Fruit fly (Drosophila melanogaster): ENCODE measurements around the gene Tace.

Gene Tace

dm6 chr3R:30021559-30022451 is 21.5 kb downstream of the Tace start, which contains the start of gene Mgat2:
TSS of gene Mgat2 (minus strand) at chr3R:30022221.
- no peak for TF ChIP-seq Myc (optimal IDR thresholded peaks at IDR 0.05)
- TF ChIP-seq Sin3A (optimal IDR thresholded peaks at IDR 0.05) = no peak
- no peak for TF ChIP-seq h (optimal IDR thresholded peaks at IDR 0.05)
- TF ChIP-seq ttk (optimal IDR thresholded peaks at IDR 0.05) = no peak
- TF ChIP-seq psq (optimal IDR thresholded peaks at IDR 0.05) = no peak
- no peak for TF ChIP-seq insv (optimal IDR thresholded peaks at IDR 0.05)

DNA sequence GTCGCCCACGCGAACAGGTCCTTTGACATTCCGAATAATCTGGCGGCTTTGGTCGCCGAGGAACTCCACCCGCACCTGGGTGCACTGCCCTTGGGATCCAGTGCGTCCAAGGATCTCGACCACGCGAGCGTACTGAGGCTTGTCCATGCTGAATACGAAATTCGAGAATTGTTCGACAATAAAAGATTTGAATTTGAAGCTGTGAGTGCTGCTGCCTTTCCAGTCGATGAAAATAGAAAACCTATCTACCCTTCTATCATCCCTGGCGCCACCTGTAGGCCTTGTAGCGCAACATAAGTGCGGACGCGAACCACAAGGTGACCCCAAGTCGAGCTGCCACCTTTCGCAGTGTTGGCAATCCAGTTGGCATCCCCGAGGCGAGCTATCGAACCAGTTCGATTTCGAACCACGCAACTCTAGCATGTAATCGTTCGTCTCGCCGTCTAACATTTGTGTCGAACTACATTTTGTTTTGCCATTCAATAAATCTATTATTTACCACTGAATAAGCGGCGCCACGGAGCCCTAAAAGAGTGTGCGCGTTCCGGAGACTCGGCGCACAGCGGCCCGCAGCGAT is 22.2 kb downstream of the Tace start, which contains the start of the genes RpS28a and Axn:
Gene RpS28a, minus strand, starts transcription at position 197 of the 577 bp plus-strand sequence.
Gene Axn, plus strand, starts transcription at position 391 of the 577 bp plus-strand sequence.
- no peak for TF ChIP-seq Myc (optimal IDR thresholded peaks at IDR 0.05)
- TF ChIP-seq psq (optimal IDR thresholded peaks at IDR 0.05) = no peak
- TF ChIP-seq h (optimal IDR thresholded peaks at IDR 0.05) = no peak
- TF ChIP-seq Sin3A (optimal IDR thresholded peaks at IDR 0.05) = no peak

dm6 chr3R:30023445-30023844 is 23.1 kb downstream of the Tace start:
- no peak for TF ChIP-seq psq (optimal IDR thresholded peaks at IDR 0.05)
- TF ChIP-seq Myc (optimal IDR thresholded peaks at IDR 0.05) = no peak
- TF ChIP-seq ttk (optimal IDR thresholded peaks at IDR 0.05) = no peak
- TF ChIP-seq Sin3A (optimal IDR thresholded peaks at IDR 0.05) = no peak
- no peak for TF ChIP-seq h (optimal IDR thresholded peaks at IDR 0.05)
- TF ChIP-seq insv (optimal IDR thresholded peaks at IDR 0.05) = no peak

- no peak for TF ChIP-seq psq (optimal IDR thresholded peaks at IDR 0.05)
Measured at dm6 chr3R:30030061-30030460, 29.7 kb downstream of the Tace start.

dm6 chr3R:30032281-30032680 is 32.0 kb downstream of the Tace start:
- TF ChIP-seq Sin3A (optimal IDR thresholded peaks at IDR 0.05) (no peak), psq (optimal IDR thresholded peaks at IDR 0.05) (no peak), h (optimal IDR thresholded peaks at IDR 0.05) (no peak), insv (optimal IDR thresholded peaks at IDR 0.05) (no peak), Myc (optimal IDR thresholded peaks at IDR 0.05) (no peak), ttk (optimal IDR thresholded peaks at IDR 0.05) (no peak)

- no peak for TF ChIP-seq Myc (optimal IDR thresholded peaks at IDR 0.05)
- no peak for TF ChIP-seq psq (optimal IDR thresholded peaks at IDR 0.05)
- TF ChIP-seq Sin3A (optimal IDR thresholded peaks at IDR 0.05) = no peak
- no peak for TF ChIP-seq h (optimal IDR thresholded peaks at IDR 0.05)
- TF ChIP-seq insv (optimal IDR thresholded peaks at IDR 0.05) = no peak
- TF ChIP-seq ttk (optimal IDR thresholded peaks at IDR 0.05) = no peak
Measured at dm6 chr3R:30036609-30037008, 36.3 kb downstream of the Tace start, which contains the start of gene ZIPIC. TSS of gene ZIPIC (minus strand) at chr3R:30036870.

DNA sequence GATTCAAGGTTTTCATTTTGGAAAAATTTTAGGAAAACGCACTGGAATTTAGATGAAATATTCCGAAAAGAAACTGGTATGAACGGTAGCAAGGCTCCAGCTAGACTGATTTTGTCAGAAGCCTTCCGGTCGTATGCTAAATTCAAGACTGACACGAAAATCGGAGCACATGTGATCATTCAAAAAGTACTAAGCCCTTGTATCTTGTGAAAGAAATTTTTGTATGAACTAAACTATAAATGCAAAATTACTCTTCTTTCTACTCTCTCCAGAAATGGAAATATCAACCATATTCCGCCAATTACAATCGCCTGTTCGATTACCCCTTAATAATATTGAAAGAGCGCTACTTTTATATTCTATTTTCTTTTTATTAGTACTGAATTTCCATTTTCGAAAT is 37.3 kb downstream of the Tace start, which contains the start of gene ocn:
Gene ocn, minus strand, starts transcription at position 101 of the 400 bp plus-strand sequence.
- TF ChIP-seq h (optimal IDR thresholded peaks at IDR 0.05) (no peak), ttk (optimal IDR thresholded peaks at IDR 0.05) (no peak), psq (optimal IDR thresholded peaks at IDR 0.05) (no peak), Myc (optimal IDR thresholded peaks at IDR 0.05) (no peak), insv (optimal IDR thresholded peaks at IDR 0.05) (no peak), Sin3A (optimal IDR thresholded peaks at IDR 0.05) (no peak)

- TF ChIP-seq Sin3A (optimal IDR thresholded peaks at IDR 0.05) (no peak), psq (optimal IDR thresholded peaks at IDR 0.05) (no peak), insv (optimal IDR thresholded peaks at IDR 0.05) (no peak), ttk (optimal IDR thresholded peaks at IDR 0.05) (no peak), h (optimal IDR thresholded peaks at IDR 0.05) (no peak), Myc (optimal IDR thresholded peaks at IDR 0.05) (no peak)
Measured at dm6 chr3R:30038628-30039027, 38.3 kb downstream of the Tace start, which contains the start of gene janB. TSS of gene janB (minus strand) at chr3R:30038728.

DNA sequence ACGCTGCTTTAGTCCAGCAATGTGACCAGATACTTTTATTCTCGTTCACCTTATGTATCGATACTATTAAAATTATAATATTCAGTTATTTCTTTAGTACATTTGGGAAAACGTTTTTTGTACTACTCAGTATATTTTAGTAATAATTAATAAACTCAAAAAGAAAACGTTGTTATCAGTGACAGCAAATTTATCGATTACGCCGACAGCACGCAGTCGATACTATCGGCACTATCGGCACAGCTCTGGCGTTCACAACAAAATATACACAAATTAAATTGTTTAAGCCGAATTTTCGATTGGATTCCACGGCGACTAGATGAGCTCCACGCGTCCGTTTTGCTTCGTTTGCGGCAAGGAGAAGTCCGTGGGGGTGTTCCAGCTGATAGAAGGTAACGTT is 39.2 kb downstream of the Tace start, which contains the start of the genes janA, Sry-alpha and Sry-beta:
Gene janA, minus strand, starts transcription at position 40 of the 400 bp plus-strand sequence.
Gene Sry-alpha, plus strand, starts transcription at position 226 of the 400 bp plus-strand sequence.
Gene Sry-beta, plus strand, starts transcription at position 226 of the 400 bp plus-strand sequence.
- TF ChIP-seq Sin3A (optimal IDR thresholded peaks at IDR 0.05) (no peak), psq (optimal IDR thresholded peaks at IDR 0.05) (no peak), insv (optimal IDR thresholded peaks at IDR 0.05) (no peak), h (optimal IDR thresholded peaks at IDR 0.05) (no peak), Myc (optimal IDR thresholded peaks at IDR 0.05) (no peak), ttk (optimal IDR thresholded peaks at IDR 0.05) (no peak)

dm6 chr3R:30040879-30041278 is 40.5 kb downstream of the Tace start:
- no peak for TF ChIP-seq insv (optimal IDR thresholded peaks at IDR 0.05)
- TF ChIP-seq Sin3A (optimal IDR thresholded peaks at IDR 0.05) = no peak
- no peak for TF ChIP-seq Myc (optimal IDR thresholded peaks at IDR 0.05)
- no peak for TF ChIP-seq h (optimal IDR thresholded peaks at IDR 0.05)
- TF ChIP-seq ttk (optimal IDR thresholded peaks at IDR 0.05) = no peak
- TF ChIP-seq psq (optimal IDR thresholded peaks at IDR 0.05) = no peak

- TF ChIP-seq h (optimal IDR thresholded peaks at IDR 0.05) = no peak
- TF ChIP-seq Myc (optimal IDR thresholded peaks at IDR 0.05) = no peak
Measured at dm6 chr3R:30043139-30043744, 42.9 kb downstream of the Tace start, which contains the start of gene Sry-delta. TSS of gene Sry-delta (plus strand) at chr3R:30043341.

All from Kc167 (cell line).